Worm (Caenorhabditis elegans) whole organism, L1 larva: Measurements from ENCODE around the gene fli-1.

Experiments used
- C04F5.9 ChIP-seq: sonication (generic microtip); optimal IDR thresholded peaks from 2 replicates; lab custom pipeline; 2016; ENCODE audit warnings: missing genetic modification characterization, missing compliant biosample characterization
- C34B4.2 ChIP-seq: sonication (generic microtip); optimal IDR thresholded peaks from 2 replicates; lab custom pipeline; 2017; ENCODE audit warnings: mild to moderate bottlenecking, missing genetic modification characterization, missing compliant biosample characterization
- Y116A8C.19 ChIP-seq: sonication (generic microtip); optimal IDR thresholded peaks from 2 replicates; lab custom pipeline; 2016; ENCODE audit warnings: missing compliant biosample characterization, missing genetic modification characterization, borderline replicate concordance
- aha-1 ChIP-seq: fragments of 150-350 bp; optimal IDR thresholded peaks from 2 replicates; lab custom pipeline; 2014; ENCODE audit warnings: missing biosample characterization, missing genetic modification characterization
- alr-1 ChIP-seq: fragments of 200-800 bp; sonication (Bioruptor generic); optimal IDR thresholded peaks from 2 replicates; lab custom pipeline; 2018; ENCODE audit warnings: borderline replicate concordance, mild to moderate bottlenecking, missing genetic modification characterization, missing compliant biosample characterization
- blmp-1 ChIP-seq: fragments of 150-350 bp; optimal IDR thresholded peaks from 2 replicates; lab custom pipeline; 2014; ENCODE audit warnings: missing biosample characterization, missing genetic modification characterization
- ceh-8 ChIP-seq: fragments of 200-800 bp; sonication (Bioruptor generic); optimal IDR thresholded peaks from 2 replicates; lab custom pipeline; 2018; ENCODE audit warnings: mild to moderate bottlenecking, missing genetic modification characterization, moderate library complexity, missing compliant biosample characterization
- ceh-82 ChIP-seq, 3 experiments: fragments of 150-350 bp in 1 of 3; sonication (generic microtip) in 2 of 3; optimal IDR thresholded peaks; 2 replicates each; lab custom pipeline; 2014 to 2017; ENCODE audit warnings: missing biosample characterization in 3 of 3, missing genetic modification characterization in 3 of 3
- ceh-88 ChIP-seq: fragments of 200-800 bp; sonication (Bioruptor generic); IDR thresholded peaks from 2 replicates; pipeline ENCODE4 v1.3.6; 2022; ENCODE audit warnings: missing genetic modification characterization, missing compliant biosample characterization
- ceh-90 ChIP-seq: sonication (generic microtip); optimal IDR thresholded peaks from 2 replicates; lab custom pipeline; 2016; ENCODE audit warnings: missing genetic modification characterization, missing compliant biosample characterization
- efl-3 ChIP-seq: fragments of 200-800 bp; sonication (Bioruptor generic); optimal IDR thresholded peaks from 2 replicates; lab custom pipeline; 2018; ENCODE audit warnings: mild to moderate bottlenecking, missing genetic modification characterization, missing compliant biosample characterization
- egl-13 ChIP-seq: sonication (generic microtip); optimal IDR thresholded peaks from 2 replicates; lab custom pipeline; 2016; ENCODE audit warnings: missing genotype, missing genetic modification reagents, missing genetic modification characterization, missing compliant biosample characterization
- egl-27 ChIP-seq, 2 experiments: fragments of 150-350 bp in 1 of 2; sonication (generic microtip); optimal IDR thresholded peaks; 3 replicates each; lab custom pipeline; 2017 to 2018; ENCODE audit warnings: missing biosample characterization in 2 of 2, missing genetic modification characterization in 2 of 2, missing genetic modification reagents in 2 of 2
- elt-3 ChIP-seq, 6 experiments: fragments of 150-350 bp in 1 of 6; sonication (generic microtip); optimal IDR thresholded peaks; 2 replicates each; lab custom pipeline; 2017 to 2018; ENCODE audit warnings: missing biosample characterization in 6 of 6, missing genetic modification characterization in 6 of 6, inconsistent platforms in 1 of 6
- ets-5 ChIP-seq: fragments of 200-800 bp; sonication (Bioruptor generic); IDR thresholded peaks from 2 replicates; pipeline ENCODE4 v1.3.6; 2022; ENCODE audit warnings: missing genetic modification characterization, missing compliant biosample characterization
- fkh-10 ChIP-seq: sonication (generic microtip); optimal IDR thresholded peaks from 2 replicates; lab custom pipeline; 2017; ENCODE audit warnings: missing biosample characterization, missing genetic modification reagents, missing genetic modification characterization
- fos-1 ChIP-seq: fragments of 150-350 bp; optimal IDR thresholded peaks from 2 replicates; lab custom pipeline; 2014; ENCODE audit warnings: missing biosample characterization, missing genetic modification characterization
- hlh-17 ChIP-seq: fragments of 200-800 bp; sonication (Bioruptor generic); optimal IDR thresholded peaks from 2 replicates; lab custom pipeline; 2018; ENCODE audit warnings: missing genetic modification characterization, mild to moderate bottlenecking, missing compliant biosample characterization, moderate library complexity, borderline replicate concordance
- hlh-4 ChIP-seq: sonication (generic microtip); optimal IDR thresholded peaks from 2 replicates; lab custom pipeline; 2016; ENCODE audit warnings: mild to moderate bottlenecking, missing genetic modification characterization, missing compliant biosample characterization
- irx-1 ChIP-seq: sonication (generic microtip); optimal IDR thresholded peaks from 2 replicates; lab custom pipeline; 2016; ENCODE audit warnings: missing genetic modification characterization, missing compliant biosample characterization
- jun-1 ChIP-seq: fragments of 150-350 bp; optimal IDR thresholded peaks from 2 replicates; lab custom pipeline; 2014; ENCODE audit warnings: missing biosample characterization, missing genetic modification reagents, missing genetic modification characterization
- lin-15B ChIP-seq: fragments of 150-350 bp; sonication (generic microtip); optimal IDR thresholded peaks from 3 replicates; lab custom pipeline; 2014; ENCODE audit warnings: missing biosample characterization, missing genetic modification characterization
- lin-35 ChIP-seq, 2 experiments: fragments of 150-350 bp; optimal IDR thresholded peaks; 2 replicates each; lab custom pipeline; 2014; ENCODE audit warnings: missing biosample characterization in 2 of 2, missing genetic modification characterization in 2 of 2, missing genetic modification reagents in 2 of 2
- lir-3 ChIP-seq: sonication (generic microtip); optimal IDR thresholded peaks from 2 replicates; lab custom pipeline; 2016; ENCODE audit warnings: mild to moderate bottlenecking, missing genetic modification characterization, moderate library complexity, missing compliant biosample characterization; ENCODE audit not compliant: poor library complexity
- lsy-2 ChIP-seq, 2 experiments: fragments of 150-350 bp; optimal IDR thresholded peaks; 2 replicates each; lab custom pipeline; 2014; ENCODE audit warnings: missing biosample characterization in 2 of 2, missing genetic modification characterization in 2 of 2
- mab-9 ChIP-seq: fragments of 200-800 bp; sonication (Bioruptor generic); IDR thresholded peaks from 2 replicates; pipeline ENCODE4 v1.3.6; 2022; ENCODE audit warnings: missing genetic modification reagents, missing genetic modification characterization, missing compliant biosample characterization
- mef-2 ChIP-seq: fragments of 150-350 bp; optimal IDR thresholded peaks from 2 replicates; lab custom pipeline; 2014; ENCODE audit warnings: missing biosample characterization, missing genetic modification characterization
- nhr-11 ChIP-seq: fragments of 150-350 bp; optimal IDR thresholded peaks from 2 replicates; lab custom pipeline; 2014; ENCODE audit warnings: missing biosample characterization, missing genetic modification characterization
- nhr-12 ChIP-seq: sonication (generic microtip); optimal IDR thresholded peaks from 2 replicates; lab custom pipeline; 2017; ENCODE audit warnings: missing biosample characterization, missing genetic modification characterization
- nhr-19 ChIP-seq: fragments of 200-800 bp; sonication (Bioruptor generic); conservative IDR thresholded peaks from 2 replicates; pipeline ENCODE4 v1.3.6; 2022; ENCODE audit warnings: missing genetic modification characterization, missing compliant biosample characterization
- nhr-20 ChIP-seq: sonication (generic microtip); optimal IDR thresholded peaks from 2 replicates; lab custom pipeline; 2016; ENCODE audit warnings: mild to moderate bottlenecking, missing genetic modification characterization, missing compliant biosample characterization
- nhr-28 ChIP-seq: fragments of 150-350 bp; optimal IDR thresholded peaks from 2 replicates; lab custom pipeline; 2014; ENCODE audit warnings: missing biosample characterization, missing genetic modification characterization
- nhr-47 ChIP-seq: sonication (generic microtip); optimal IDR thresholded peaks from 2 replicates; lab custom pipeline; 2016; ENCODE audit warnings: mild to moderate bottlenecking, missing genetic modification characterization, moderate library complexity, missing compliant biosample characterization
- nhr-71 ChIP-seq: sonication (generic microtip); optimal IDR thresholded peaks from 2 replicates; lab custom pipeline; 2016; ENCODE audit warnings: mild to moderate bottlenecking, missing genetic modification characterization, moderate library complexity, missing compliant biosample characterization
- nhr-76 ChIP-seq: sonication (generic microtip); optimal IDR thresholded peaks from 2 replicates; lab custom pipeline; 2017; ENCODE audit warnings: missing biosample characterization, missing genetic modification characterization
- nhr-77 ChIP-seq: fragments of 150-350 bp; optimal IDR thresholded peaks from 2 replicates; lab custom pipeline; 2014; ENCODE audit warnings: missing biosample characterization, missing genetic modification characterization
- nhr-84 ChIP-seq: sonication (generic microtip); optimal IDR thresholded peaks from 2 replicates; lab custom pipeline; 2017; ENCODE audit warnings: missing biosample characterization, missing genetic modification characterization
- nhr-85 ChIP-seq: sonication (generic microtip); peaks from one replicate; lab custom pipeline; 2016; ENCODE audit warnings: missing genetic modification characterization, inconsistent platforms, missing compliant biosample characterization
- pax-3 ChIP-seq: fragments of 200-800 bp; sonication (Bioruptor generic); optimal IDR thresholded peaks from 2 replicates; lab custom pipeline; 2018; ENCODE audit warnings: mild to moderate bottlenecking, missing genetic modification characterization, moderate library complexity, missing compliant biosample characterization
- pqm-1 ChIP-seq: sonication (generic microtip); optimal IDR thresholded peaks from 3 replicates; lab custom pipeline; 2017; ENCODE audit warnings: missing biosample characterization, missing genetic modification characterization
- snpc-4 ChIP-seq: fragments of 150-350 bp; optimal IDR thresholded peaks from 2 replicates; lab custom pipeline; 2014; ENCODE audit warnings: missing biosample characterization, missing genetic modification characterization
- sup-37 ChIP-seq: fragments of 200-800 bp; sonication (Bioruptor generic); optimal IDR thresholded peaks from 2 replicates; lab custom pipeline; 2018; ENCODE audit warnings: mild to moderate bottlenecking, missing genetic modification characterization, missing compliant biosample characterization
- swsn-7 ChIP-seq: sonication (generic microtip); optimal IDR thresholded peaks from 2 replicates; lab custom pipeline; 2016; ENCODE audit warnings: missing genetic modification characterization, missing compliant biosample characterization
- tbx-2 ChIP-seq: sonication (generic microtip); optimal IDR thresholded peaks from 2 replicates; lab custom pipeline; 2016; ENCODE audit warnings: missing genetic modification characterization, missing compliant biosample characterization
- unc-130 ChIP-seq: fragments of 150-350 bp; optimal IDR thresholded peaks from 2 replicates; lab custom pipeline; 2017; ENCODE audit warnings: missing biosample characterization, missing genetic modification characterization, inconsistent platforms
- unc-30 ChIP-seq: sonication (generic microtip); optimal IDR thresholded peaks from 2 replicates; lab custom pipeline; 2017; ENCODE audit warnings: missing biosample characterization, missing genetic modification characterization
- unc-62 ChIP-seq: fragments of 150-350 bp; optimal IDR thresholded peaks from 2 replicates; lab custom pipeline; 2014; ENCODE audit warnings: missing biosample characterization, missing genetic modification reagents, missing genetic modification characterization
- unc-86 ChIP-seq: sonication (generic microtip); optimal IDR thresholded peaks from 2 replicates; lab custom pipeline; 2016; ENCODE audit warnings: missing genetic modification characterization, missing compliant biosample characterization
- unc-98 ChIP-seq: fragments of 200-800 bp; sonication (Bioruptor generic); IDR thresholded peaks from 2 replicates; pipeline ENCODE4 v1.3.6; 2022; ENCODE audit warnings: missing genetic modification characterization, missing compliant biosample characterization
- zag-1 ChIP-seq: fragments of 150-350 bp; optimal IDR thresholded peaks from 2 replicates; lab custom pipeline; 2014; ENCODE audit warnings: missing biosample characterization, missing genetic modification characterization
- zip-4 ChIP-seq: fragments of 200-800 bp; sonication (Bioruptor generic); optimal IDR thresholded peaks from 2 replicates; lab custom pipeline; 2018; ENCODE audit warnings: mild to moderate bottlenecking, missing genetic modification characterization, moderate library complexity, missing compliant biosample characterization
- ztf-11 ChIP-seq, 2 experiments: sonication (generic microtip); optimal IDR thresholded peaks; 2 replicates each; lab custom pipeline; 2016 to 2017; ENCODE audit warnings: missing genetic modification characterization in 2 of 2, missing biosample characterization in 1 of 2, missing compliant biosample characterization in 1 of 2
- ztf-4 ChIP-seq: fragments of 150-350 bp; optimal IDR thresholded peaks from 2 replicates; lab custom pipeline; 2014; ENCODE audit warnings: missing biosample characterization, missing genetic modification characterization

fli-1 gene

DNA sequence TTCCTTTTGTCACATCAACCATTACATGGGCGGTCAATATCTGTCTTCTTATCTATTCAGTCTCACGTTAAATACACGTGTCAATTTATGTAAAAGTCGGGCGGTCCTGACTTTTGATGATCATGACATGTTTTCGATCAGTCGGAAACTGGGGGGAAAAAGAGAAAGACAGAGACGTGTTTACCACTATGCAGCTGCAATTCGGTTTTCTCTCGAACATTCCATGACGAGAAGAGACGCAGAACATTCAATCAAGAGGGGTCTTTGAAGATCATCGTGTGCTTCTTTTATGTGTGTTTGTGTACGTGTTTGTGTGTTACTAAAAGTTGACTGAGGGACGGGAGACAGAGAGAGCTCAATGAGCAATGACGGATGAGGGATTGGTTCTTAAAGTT is 25.2 kb downstream of the fli-1 start:
- TF ChIP-seq unc-130 (peak; percentile 96), C34B4.2 (tag; lab: Kevin White, UChicago) (peak; percentile 85), mef-2 (tag; lab: Kevin White, UChicago) (peak; percentile 87), lin-15B (tag; lab: Kevin White, UChicago) (no peak), lsy-2 (tag; optimal IDR thresholded peaks at IDR 0.05; lab: Kevin White, UChicago) (peak; percentile 80 to 90), lin-35 (GFP tag; optimal IDR thresholded peaks at IDR 0.05; lab: Kevin White, UChicago) (peak; percentile 67 to 85), elt-3 (tag; optimal IDR thresholded peaks at IDR 0.05; lab: Kevin White, UChicago) (peak in 5 of 6 experiments; percentile 63 to 95 (median 91)), nhr-84 (tag; lab: Kevin White, UChicago) (peak; percentile 80), nhr-11 (tag; lab: Kevin White, UChicago) (no peak), alr-1 (tag; lab: Kevin White, UChicago) (no peak), lir-3 (peak; percentile 73), snpc-4 (tag; lab: Kevin White, UChicago) (peak; percentile 76), pqm-1 (no peak), hlh-4 (tag; lab: Kevin White, UChicago) (no peak), efl-3 (GFP tag; lab: Kevin White, UChicago) (no peak), zip-4 (no peak), hlh-17 (GFP tag; lab: Kevin White, UChicago) (no peak), ceh-8 (GFP tag; lab: Kevin White, UChicago) (no peak), Y116A8C.19 (tag; lab: Kevin White, UChicago) (no peak), ztf-4 (tag; lab: Kevin White, UChicago) (peak; percentile 89), ets-5 (GFP tag; lab: Robert Waterston, UW) (no peak), fos-1 (tag; lab: Kevin White, UChicago) (peak; percentile 83), unc-30 (tag; lab: Kevin White, UChicago) (no peak), ceh-88 (GFP tag; lab: Robert Waterston, UW) (peak; percentile 34; the same call in 1 of the 2 replicates), jun-1 (tag; lab: Kevin White, UChicago) (peak; percentile 69), nhr-28 (tag; lab: Kevin White, UChicago) (no peak), nhr-47 (tag; lab: Kevin White, UChicago) (peak; percentile 87), blmp-1 (tag; lab: Kevin White, UChicago) (peak; percentile 88), pax-3 (tag; lab: Kevin White, UChicago) (no peak), nhr-71 (tag; lab: Kevin White, UChicago) (peak; percentile 99), nhr-77 (tag; lab: Kevin White, UChicago) (peak; percentile 89), tbx-2 (tag; lab: Kevin White, UChicago) (peak; percentile 91), ceh-82 (tag; optimal IDR thresholded peaks at IDR 0.05; lab: Kevin White, UChicago) (peak; percentile 24 to 56 (median 47)), C04F5.9 (peak; percentile 71), sup-37 (peak; percentile 18), nhr-19 (GFP tag; lab: Robert Waterston, UW) (peak; percentile 93), egl-13 (tag; lab: Kevin White, UChicago) (peak; percentile 73), unc-86 (tag; lab: Kevin White, UChicago) (no peak), mab-9 (GFP tag; lab: Robert Waterston, UW) (peak; percentile 62; the same call in 1 of the 2 replicates), nhr-12 (tag; lab: Kevin White, UChicago) (no peak), nhr-85 (tag; lab: Kevin White, UChicago) (peak; percentile 99), irx-1 (tag; lab: Kevin White, UChicago) (peak; percentile 83), swsn-7 (tag; lab: Kevin White, UChicago) (peak; percentile 88), ztf-11 (tag; optimal IDR thresholded peaks at IDR 0.05; lab: Kevin White, UChicago) (no peak), nhr-20 (peak; percentile 98), fkh-10 (GFP tag; lab: Kevin White, UChicago) (no peak), ceh-90 (tag; lab: Kevin White, UChicago) (no peak), aha-1 (tag; lab: Kevin White, UChicago) (peak; percentile 34), zag-1 (no peak), unc-62 (GFP tag; lab: Kevin White, UChicago) (no peak), unc-98 (GFP tag; lab: Robert Waterston, UW) (peak; percentile 44), nhr-76 (tag; lab: Kevin White, UChicago) (no peak), egl-27 (tag; optimal IDR thresholded peaks at IDR 0.05; lab: Kevin White, UChicago) (peak; percentile 49 to 55)
